Fruit fly (Drosophila melanogaster): ENCODE results near the gene CG4572.

CG4572 gene

DNA sequence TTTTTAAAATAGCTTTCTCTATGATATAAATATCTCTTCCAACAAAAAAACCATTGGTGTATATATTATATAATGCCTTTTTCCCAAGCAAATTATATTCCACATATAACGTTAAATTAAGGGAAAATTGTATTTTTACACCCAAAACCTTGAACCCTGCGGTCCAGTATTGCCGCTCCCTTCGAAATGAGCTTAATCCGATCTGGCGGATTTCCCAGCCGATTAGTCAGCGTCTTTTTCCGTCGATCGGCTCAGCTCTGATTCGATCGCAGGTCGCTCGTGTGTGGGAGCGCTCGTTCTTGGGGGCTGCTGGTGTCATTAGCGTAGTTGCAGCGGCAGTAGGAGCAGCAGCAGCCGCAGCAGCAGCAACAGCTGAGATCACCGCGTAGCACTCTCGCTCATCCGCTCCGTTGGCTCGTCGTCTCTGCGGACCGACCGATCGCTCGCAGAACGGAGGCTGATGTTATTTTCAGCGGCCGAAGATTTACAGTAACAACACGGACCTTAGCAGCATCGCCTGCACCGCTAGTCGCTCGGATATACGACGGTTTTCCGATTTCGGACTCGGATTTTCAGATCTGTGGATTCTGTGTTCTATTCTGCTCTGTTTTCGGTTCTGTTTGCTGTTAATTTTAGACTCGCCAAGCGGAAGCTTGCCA is 26.3 kb upstream of the CG4572 start, which contains the start of gene CG4733 (continued):
- peak; percentile 27 for TF ChIP-seq Meics (GFP tag; optimal IDR thresholded peaks at IDR 0.05)
- no peak for TF ChIP-seq CG3726 (GFP tag; IDR thresholded peaks at IDR 0.05)
- no peak for TF ChIP-seq CG34376 (GFP tag; optimal IDR thresholded peaks at IDR 0.05)
- no peak for TF ChIP-seq ap (GFP tag; IDR thresholded peaks at IDR 0.05)
- TF ChIP-seq pan (optimal IDR thresholded peaks at IDR 0.05), result no peak
- TF ChIP-seq pan (GFP tag; optimal IDR thresholded peaks at IDR 0.05 in 1 of 2, IDR thresholded peaks at IDR 0.05 in 1 of 2), result no peak
- TF ChIP-seq schlank (tag; optimal IDR thresholded peaks at IDR 0.05), result no peak
- no peak for TF ChIP-seq Atf3 (GFP tag; optimal IDR thresholded peaks at IDR 0.05)
- TF ChIP-seq Trl (optimal IDR thresholded peaks at IDR 0.05), result peak in 1 of 2 experiments; percentile 49
- TF ChIP-seq Trl (GFP tag; optimal IDR thresholded peaks at IDR 0.05), result no peak
- TF ChIP-seq kah (GFP tag; optimal IDR thresholded peaks at IDR 0.05), result no peak
- TF ChIP-seq CG12659 (GFP tag; optimal IDR thresholded peaks at IDR 0.05), result peak; percentile 31
- no peak for TF ChIP-seq CG17829 (tag; optimal IDR thresholded peaks at IDR 0.05)
- no peak for TF ChIP-seq CG1529 (GFP tag; optimal IDR thresholded peaks at IDR 0.05)
- peak; percentile 46 for TF ChIP-seq CG2678 (tag; optimal IDR thresholded peaks at IDR 0.05)
- TF ChIP-seq Nf-YC (tag; optimal IDR thresholded peaks at IDR 0.05), result peak; percentile 12
- TF ChIP-seq CG12391 (tag; optimal IDR thresholded peaks at IDR 0.05), result peak; percentile 18
- TF ChIP-seq amos (GFP tag; IDR thresholded peaks at IDR 0.05; ENCODE audit: partially characterized antibody), result peak; percentile 22; the same call in 1 of the 2 replicates
- peak; percentile 5 for TF ChIP-seq shn (GFP tag; optimal IDR thresholded peaks at IDR 0.05)
- TF ChIP-seq CG2120 (GFP tag; optimal IDR thresholded peaks at IDR 0.05), result peak; percentile 32
- peak; percentile 0 for TF ChIP-seq dmrt99B (tag; optimal IDR thresholded peaks at IDR 0.05)
- 0 out of 2 replicates have a peak, but pooled peaks have one; percentile 23 for TF ChIP-seq cas (GFP tag; IDR thresholded peaks at IDR 0.05)
- TF ChIP-seq CG13123 (GFP tag; optimal IDR thresholded peaks at IDR 0.05), result no peak
- no peak for TF ChIP-seq Side (GFP tag; optimal IDR thresholded peaks at IDR 0.05)
- TF ChIP-seq sna (GFP tag; IDR thresholded peaks at IDR 0.05; ENCODE audit: partially characterized antibody), result no peak
- no peak for TF ChIP-seq CG6254 (GFP tag; optimal IDR thresholded peaks at IDR 0.05)
- TF ChIP-seq bcd (GFP tag; optimal IDR thresholded peaks at IDR 0.05), result peak; percentile 31
- peak; percentile 60 for TF ChIP-seq Jarid2 (GFP tag; optimal IDR thresholded peaks at IDR 0.05)
- TF ChIP-seq CG11504 (tag; optimal IDR thresholded peaks at IDR 0.05), result peak; percentile 24
- TF ChIP-seq lov (optimal IDR thresholded peaks at IDR 0.05), result no peak
- TF ChIP-seq lov (GFP tag; IDR thresholded peaks at IDR 0.05), result no peak
- peak; percentile 30 for TF ChIP-seq CG13287 (GFP tag; IDR thresholded peaks at IDR 0.05; ENCODE audit: partially characterized antibody)
- 0 out of 2 replicates have a peak, but pooled peaks have one; percentile 13 for TF ChIP-seq CG3847 (GFP tag; IDR thresholded peaks at IDR 0.05)
- TF ChIP-seq CG11247 (GFP tag; IDR thresholded peaks at IDR 0.05), result no peak
- TF ChIP-seq ftz-f1 (GFP tag; optimal IDR thresholded peaks at IDR 0.05), result no peak
- TF ChIP-seq CG12155 (GFP tag; optimal IDR thresholded peaks at IDR 0.05), result peak; percentile 3
- no peak for TF ChIP-seq pnt (GFP tag; optimal IDR thresholded peaks at IDR 0.05)
- no peak for TF ChIP-seq mam (GFP tag; optimal IDR thresholded peaks at IDR 0.05)
- no peak for TF ChIP-seq CG10462 (GFP tag; optimal IDR thresholded peaks at IDR 0.05)
- peak; percentile 27; the same call in 1 of the 3 replicates for TF ChIP-seq CG6791 (GFP tag; IDR thresholded peaks at IDR 0.05; ENCODE audit: partially characterized antibody)
- no peak for TF ChIP-seq CG2875 (GFP tag; optimal IDR thresholded peaks at IDR 0.05)
- no peak for TF ChIP-seq Awh (GFP tag; IDR thresholded peaks at IDR 0.05)
- TF ChIP-seq Eip74EF (GFP tag; optimal IDR thresholded peaks at IDR 0.05), result no peak
- no peak for TF ChIP-seq CG3995 (GFP tag; optimal IDR thresholded peaks at IDR 0.05)
- TF ChIP-seq sc (optimal IDR thresholded peaks at IDR 0.05), result no peak
- no peak for TF ChIP-seq sc (GFP tag; optimal IDR thresholded peaks at IDR 0.05)
- no peak for TF ChIP-seq fd64A (GFP tag; optimal IDR thresholded peaks at IDR 0.05)
- TF ChIP-seq NfI (GFP tag; optimal IDR thresholded peaks at IDR 0.05), result peak; percentile 8
- no peak for TF ChIP-seq sens-2 (GFP tag; IDR thresholded peaks at IDR 0.05)
- TF ChIP-seq CG5245 (GFP tag; optimal IDR thresholded peaks at IDR 0.05), result no peak
- TF ChIP-seq rib (GFP tag; IDR thresholded peaks at IDR 0.05), result no peak
